Fruit fly (Drosophila melanogaster): ENCODE data around the gene JMJD6.

JMJD6 gene

dm6 chr3R:22358810-22359209 is 3.4 kb downstream of the JMJD6 start (continued):
- peak; percentile 73 for TF ChIP-seq tap (tag; optimal IDR thresholded peaks at IDR 0.05)
- peak; percentile 70 for TF ChIP-seq CG10979 (tag; optimal IDR thresholded peaks at IDR 0.05)
- peak; percentile 60 for TF ChIP-seq D19A (tag; optimal IDR thresholded peaks at IDR 0.05)
- TF ChIP-seq Lpt (GFP tag; optimal IDR thresholded peaks at IDR 0.05) = no peak
- TF ChIP-seq seq (GFP tag; IDR thresholded peaks at IDR 0.05) = peak; percentile 54; the same call in 1 of the 2 replicates
- TF ChIP-seq usp (GFP tag; optimal IDR thresholded peaks at IDR 0.05) = no peak
- TF ChIP-seq CG31388 (GFP tag; optimal IDR thresholded peaks at IDR 0.05) = peak; percentile 13
- TF ChIP-seq sr (GFP tag; IDR thresholded peaks at IDR 0.05) = peak; percentile 22; the same call in 1 of the 3 replicates
- peak; percentile 12 for TF ChIP-seq CG10565 (GFP tag; optimal IDR thresholded peaks at IDR 0.05)
- TF ChIP-seq ind (GFP tag; optimal IDR thresholded peaks at IDR 0.05) = peak; percentile 47
- no peak for TF ChIP-seq gt (GFP tag; IDR thresholded peaks at IDR 0.05)
- TF ChIP-seq HLHmδ (GFP tag; optimal IDR thresholded peaks at IDR 0.05) = no peak
- TF ChIP-seq CG10147 (GFP tag; optimal IDR thresholded peaks at IDR 0.05) = peak; percentile 40
- TF ChIP-seq wdn (GFP tag; IDR thresholded peaks at IDR 0.05) = 0 out of 2 replicates have a peak, but pooled peaks have one; percentile 11
- 0 out of 2 replicates have a peak, but pooled peaks have one; percentile 21 for TF ChIP-seq ap (GFP tag; IDR thresholded peaks at IDR 0.05)
- peak; percentile 52 for TF ChIP-seq CG2120 (GFP tag; optimal IDR thresholded peaks at IDR 0.05)
- TF ChIP-seq gfzf (GFP tag; optimal IDR thresholded peaks at IDR 0.05) = no peak
- TF ChIP-seq tgo (GFP tag; IDR thresholded peaks at IDR 0.05) = peak; percentile 75
- TF ChIP-seq Kr (GFP tag; optimal IDR thresholded peaks at IDR 0.05) = peak; percentile 39
- TF ChIP-seq cg (GFP tag; optimal IDR thresholded peaks at IDR 0.05) = no peak
- TF ChIP-seq CG12155 (GFP tag; optimal IDR thresholded peaks at IDR 0.05) = peak; percentile 36
- TF ChIP-seq crol (GFP tag; IDR thresholded peaks at IDR 0.05) = no peak
- peak; percentile 85 for TF ChIP-seq CG1603 (tag; optimal IDR thresholded peaks at IDR 0.05)
- no peak for TF ChIP-seq CG9215 (GFP tag; IDR thresholded peaks at IDR 0.05)
- TF ChIP-seq oc (tag; optimal IDR thresholded peaks at IDR 0.05) = peak; percentile 86
- TF ChIP-seq Camta (GFP tag; optimal IDR thresholded peaks at IDR 0.05) = peak; percentile 38
- peak in 1 of 2 experiments; percentile 18 for TF ChIP-seq crp (GFP tag; optimal IDR thresholded peaks at IDR 0.05)
- peak; percentile 52 for TF ChIP-seq Meics (GFP tag; optimal IDR thresholded peaks at IDR 0.05)
- peak; percentile 71 for TF ChIP-seq CG4730 (GFP tag; IDR thresholded peaks at IDR 0.05)
- TF ChIP-seq emc (GFP tag; optimal IDR thresholded peaks at IDR 0.05) = no peak
- no peak for TF ChIP-seq Usf (GFP tag; optimal IDR thresholded peaks at IDR 0.05)
- TF ChIP-seq CG15696 (tag; optimal IDR thresholded peaks at IDR 0.05) = peak; percentile 89
- TF ChIP-seq exex (tag; optimal IDR thresholded peaks at IDR 0.05) = peak; percentile 41
- TF ChIP-seq CG3065 (GFP tag; optimal IDR thresholded peaks at IDR 0.05) = peak; percentile 48
- peak; percentile 23; the same call in 1 of the 3 replicates for TF ChIP-seq gce (GFP tag; IDR thresholded peaks at IDR 0.05)
- no peak for TF ChIP-seq Dfd (GFP tag; optimal IDR thresholded peaks at IDR 0.05)
- no peak for TF ChIP-seq jigr1 (GFP tag; IDR thresholded peaks at IDR 0.05)
- peak; percentile 40; the same call in 1 of the 2 replicates for TF ChIP-seq H2.0 (GFP tag; IDR thresholded peaks at IDR 0.05)
- peak; percentile 33 for TF ChIP-seq HmgZ (tag; optimal IDR thresholded peaks at IDR 0.05)
- TF ChIP-seq tio (GFP tag; optimal IDR thresholded peaks at IDR 0.05) = peak; percentile 61
- TF ChIP-seq mirr (GFP tag; optimal IDR thresholded peaks at IDR 0.05) = no peak
- TF ChIP-seq CG15073 (GFP tag; optimal IDR thresholded peaks at IDR 0.05) = peak; percentile 10
- peak; percentile 54; the same call in 2 of the 3 replicates for TF ChIP-seq CG11093 (GFP tag; IDR thresholded peaks at IDR 0.05)
- peak; percentile 52 to 60 for TF ChIP-seq chif (GFP tag; optimal IDR thresholded peaks at IDR 0.05)
- TF ChIP-seq nom (GFP tag; optimal IDR thresholded peaks at IDR 0.05) = peak; percentile 44
- TF ChIP-seq CG11560 (tag; IDR thresholded peaks at IDR 0.05) = 0 out of 3 replicates have a peak, but pooled peaks have one; percentile 39
- TF ChIP-seq Bteb2 (GFP tag; optimal IDR thresholded peaks at IDR 0.05) = peak; percentile 36
- TF ChIP-seq CG17186 (GFP tag; optimal IDR thresholded peaks at IDR 0.05) = peak; percentile 54
- TF ChIP-seq CG3726 (GFP tag; IDR thresholded peaks at IDR 0.05) = 0 out of 3 replicates have a peak, but pooled peaks have one; percentile 50
- TF ChIP-seq lmd (GFP tag; IDR thresholded peaks at IDR 0.05) = peak; percentile 54
- no peak for TF ChIP-seq CG10543 (GFP tag; optimal IDR thresholded peaks at IDR 0.05)

Measured in whole organism, embryonic.